Worm (Caenorhabditis elegans) whole organism, L1 larva: ENCODE measurements around the gene srd-74.

Experiments used
- C04F5.9 ChIP-seq: sonication (generic microtip); optimal IDR thresholded peaks from 2 replicates; lab custom pipeline; 2016; ENCODE audit warnings: missing genetic modification characterization, missing compliant biosample characterization
- C16A3.4 ChIP-seq: fragments of 150-350 bp; optimal IDR thresholded peaks from 2 replicates; lab custom pipeline; 2014; ENCODE audit warnings: missing biosample characterization, missing genetic modification characterization
- C34B4.2 ChIP-seq: sonication (generic microtip); optimal IDR thresholded peaks from 2 replicates; lab custom pipeline; 2017; ENCODE audit warnings: mild to moderate bottlenecking, missing genetic modification characterization, missing compliant biosample characterization
- alr-1 ChIP-seq: fragments of 200-800 bp; sonication (Bioruptor generic); optimal IDR thresholded peaks from 2 replicates; lab custom pipeline; 2018; ENCODE audit warnings: borderline replicate concordance, mild to moderate bottlenecking, missing genetic modification characterization, missing compliant biosample characterization
- ama-1 ChIP-seq: fragments of 150-350 bp; optimal IDR thresholded peaks from 2 replicates; lab custom pipeline; 2014
- ceh-82 ChIP-seq, 3 experiments: fragments of 150-350 bp in 1 of 3; sonication (generic microtip) in 2 of 3; optimal IDR thresholded peaks; 2 replicates each; lab custom pipeline; 2014 to 2017; ENCODE audit warnings: missing biosample characterization in 3 of 3, missing genetic modification characterization in 3 of 3
- dpl-1 ChIP-seq, 3 experiments: fragments of 150-350 bp in 2 of 3; sonication (generic microtip) in 1 of 3; optimal IDR thresholded peaks; 2 replicates each; lab custom pipeline; 2014 to 2017; ENCODE audit warnings: missing biosample characterization in 3 of 3, missing genetic modification characterization in 3 of 3, missing genetic modification reagents in 3 of 3
- dsc-1 ChIP-seq: sonication (generic microtip); optimal IDR thresholded peaks from 2 replicates; lab custom pipeline; 2016; ENCODE audit warnings: mild to moderate bottlenecking, missing genetic modification characterization, missing compliant biosample characterization
- efl-1 ChIP-seq, 4 experiments: fragments of 150-350 bp; optimal IDR thresholded peaks in 3 of 4; peaks in 1 of 4; 1 replicate in 1 of 4; 2 replicates in 3 of 4; lab custom pipeline; 2014; ENCODE audit warnings: missing biosample characterization in 2 of 4, missing genetic modification characterization in 2 of 4, missing genetic modification reagents in 2 of 4
- egl-13 ChIP-seq: sonication (generic microtip); optimal IDR thresholded peaks from 2 replicates; lab custom pipeline; 2016; ENCODE audit warnings: missing genotype, missing genetic modification reagents, missing genetic modification characterization, missing compliant biosample characterization
- egl-27 ChIP-seq, 2 experiments: fragments of 150-350 bp in 1 of 2; sonication (generic microtip); optimal IDR thresholded peaks; 3 replicates each; lab custom pipeline; 2017 to 2018; ENCODE audit warnings: missing biosample characterization in 2 of 2, missing genetic modification characterization in 2 of 2, missing genetic modification reagents in 2 of 2
- elt-3 ChIP-seq, 6 experiments: fragments of 150-350 bp in 1 of 6; sonication (generic microtip); optimal IDR thresholded peaks; 2 replicates each; lab custom pipeline; 2017 to 2018; ENCODE audit warnings: missing biosample characterization in 6 of 6, missing genetic modification characterization in 6 of 6, inconsistent platforms in 1 of 6
- fkh-10 ChIP-seq: sonication (generic microtip); optimal IDR thresholded peaks from 2 replicates; lab custom pipeline; 2017; ENCODE audit warnings: missing biosample characterization, missing genetic modification reagents, missing genetic modification characterization
- fkh-4 ChIP-seq: sonication (generic microtip); optimal IDR thresholded peaks from 2 replicates; lab custom pipeline; 2016; ENCODE audit warnings: missing compliant biosample characterization, missing genetic modification characterization, borderline replicate concordance
- fkh-8 ChIP-seq: sonication (generic microtip); optimal IDR thresholded peaks from 2 replicates; lab custom pipeline; 2016; ENCODE audit warnings: mild to moderate bottlenecking, missing genetic modification characterization, missing compliant biosample characterization
- isw-1 ChIP-seq: fragments of 200-800 bp; sonication (Bioruptor generic); IDR thresholded peaks from 2 replicates; pipeline ENCODE4 v1.3.6; 2022; ENCODE audit warnings: missing genetic modification characterization, missing compliant biosample characterization
- lin-14 ChIP-seq: fragments of 200-800 bp; sonication (Bioruptor generic); optimal IDR thresholded peaks from 2 replicates; lab custom pipeline; 2018; ENCODE audit warnings: mild to moderate bottlenecking, missing genetic modification characterization, moderate library complexity, missing compliant biosample characterization
- lin-35 ChIP-seq, 2 experiments: fragments of 150-350 bp; optimal IDR thresholded peaks; 2 replicates each; lab custom pipeline; 2014; ENCODE audit warnings: missing biosample characterization in 2 of 2, missing genetic modification characterization in 2 of 2, missing genetic modification reagents in 2 of 2
- lir-3 ChIP-seq: sonication (generic microtip); optimal IDR thresholded peaks from 2 replicates; lab custom pipeline; 2016; ENCODE audit warnings: mild to moderate bottlenecking, missing genetic modification characterization, moderate library complexity, missing compliant biosample characterization; ENCODE audit not compliant: poor library complexity
- lsy-2 ChIP-seq, 2 experiments: fragments of 150-350 bp; optimal IDR thresholded peaks; 2 replicates each; lab custom pipeline; 2014; ENCODE audit warnings: missing biosample characterization in 2 of 2, missing genetic modification characterization in 2 of 2
- mab-9 ChIP-seq: fragments of 200-800 bp; sonication (Bioruptor generic); IDR thresholded peaks from 2 replicates; pipeline ENCODE4 v1.3.6; 2022; ENCODE audit warnings: missing genetic modification reagents, missing genetic modification characterization, missing compliant biosample characterization
- mdl-1 ChIP-seq, 2 experiments: fragments of 150-350 bp; optimal IDR thresholded peaks; 2 replicates each; lab custom pipeline; 2014 to 2017; ENCODE audit warnings: missing biosample characterization in 2 of 2, missing genetic modification characterization in 2 of 2, inconsistent platforms in 1 of 2
- nhr-19 ChIP-seq: fragments of 200-800 bp; sonication (Bioruptor generic); conservative IDR thresholded peaks from 2 replicates; pipeline ENCODE4 v1.3.6; 2022; ENCODE audit warnings: missing genetic modification characterization, missing compliant biosample characterization
- nhr-20 ChIP-seq: sonication (generic microtip); optimal IDR thresholded peaks from 2 replicates; lab custom pipeline; 2016; ENCODE audit warnings: mild to moderate bottlenecking, missing genetic modification characterization, missing compliant biosample characterization
- nhr-47 ChIP-seq: sonication (generic microtip); optimal IDR thresholded peaks from 2 replicates; lab custom pipeline; 2016; ENCODE audit warnings: mild to moderate bottlenecking, missing genetic modification characterization, moderate library complexity, missing compliant biosample characterization
- nhr-77 ChIP-seq: fragments of 150-350 bp; optimal IDR thresholded peaks from 2 replicates; lab custom pipeline; 2014; ENCODE audit warnings: missing biosample characterization, missing genetic modification characterization
- nhr-85 ChIP-seq: sonication (generic microtip); peaks from one replicate; lab custom pipeline; 2016; ENCODE audit warnings: missing genetic modification characterization, inconsistent platforms, missing compliant biosample characterization
- nhr-90 ChIP-seq: sonication (generic microtip); optimal IDR thresholded peaks from 2 replicates; lab custom pipeline; 2016; ENCODE audit warnings: mild to moderate bottlenecking, missing genetic modification characterization, missing compliant biosample characterization; ENCODE audit not compliant: poor library complexity
- pax-3 ChIP-seq: fragments of 200-800 bp; sonication (Bioruptor generic); optimal IDR thresholded peaks from 2 replicates; lab custom pipeline; 2018; ENCODE audit warnings: mild to moderate bottlenecking, missing genetic modification characterization, moderate library complexity, missing compliant biosample characterization
- pqm-1 ChIP-seq: sonication (generic microtip); optimal IDR thresholded peaks from 3 replicates; lab custom pipeline; 2017; ENCODE audit warnings: missing biosample characterization, missing genetic modification characterization
- rnt-1 ChIP-seq: sonication (generic microtip); optimal IDR thresholded peaks from 2 replicates; lab custom pipeline; 2016; ENCODE audit warnings: mild to moderate bottlenecking, missing genetic modification characterization, moderate library complexity, missing compliant biosample characterization
- snpc-4 ChIP-seq: fragments of 150-350 bp; optimal IDR thresholded peaks from 2 replicates; lab custom pipeline; 2014; ENCODE audit warnings: missing biosample characterization, missing genetic modification characterization
- snu-23 ChIP-seq: sonication (generic microtip); optimal IDR thresholded peaks from 2 replicates; lab custom pipeline; 2016; ENCODE audit warnings: missing genetic modification characterization, missing compliant biosample characterization
- sup-37 ChIP-seq: fragments of 200-800 bp; sonication (Bioruptor generic); optimal IDR thresholded peaks from 2 replicates; lab custom pipeline; 2018; ENCODE audit warnings: mild to moderate bottlenecking, missing genetic modification characterization, missing compliant biosample characterization
- xbp-1 ChIP-seq: sonication (generic microtip); optimal IDR thresholded peaks from 2 replicates; lab custom pipeline; 2016; ENCODE audit warnings: missing genetic modification characterization, missing compliant biosample characterization
- zag-1 ChIP-seq: fragments of 150-350 bp; optimal IDR thresholded peaks from 2 replicates; lab custom pipeline; 2014; ENCODE audit warnings: missing biosample characterization, missing genetic modification characterization
- zip-4 ChIP-seq: fragments of 200-800 bp; sonication (Bioruptor generic); optimal IDR thresholded peaks from 2 replicates; lab custom pipeline; 2018; ENCODE audit warnings: mild to moderate bottlenecking, missing genetic modification characterization, moderate library complexity, missing compliant biosample characterization

srd-74 gene

ce11 chrIII:11795448-11795847 is 13.5 kb downstream of the srd-74 start, which contains the start of gene twk-39:
Gene twk-39 (plus strand): TSS chrIII:11795748.
- TF ChIP-seq fkh-10 (GFP tag; lab: Kevin White, UChicago) (no peak), elt-3 (tag; optimal IDR thresholded peaks at IDR 0.05; lab: Kevin White, UChicago) (no peak), dsc-1 (tag; lab: Kevin White, UChicago) (no peak), nhr-20 (no peak)

ce11 chrIII:11806695-11807094 is 24.8 kb downstream of the srd-74 start, which contains the start of gene C18D11.7:
Gene C18D11.7 (minus strand): TSS chrIII:11806795.
- TF ChIP-seq ceh-82 (tag; optimal IDR thresholded peaks at IDR 0.05; lab: Kevin White, UChicago), result no peak
- peak; percentile 15 for TF ChIP-seq dsc-1 (tag; lab: Kevin White, UChicago)

- TF ChIP-seq nhr-19 (GFP tag; lab: Robert Waterston, UW), result no peak
- no peak for TF ChIP-seq lir-3 (tag; lab: Kevin White, UChicago)
- TF ChIP-seq nhr-47 (tag; lab: Kevin White, UChicago), result no peak
- no peak for TF ChIP-seq nhr-90 (tag; lab: Kevin White, UChicago)
- TF ChIP-seq zip-4 (GFP tag; lab: Kevin White, UChicago), result no peak
- TF ChIP-seq pax-3 (tag; lab: Kevin White, UChicago), result no peak
- TF ChIP-seq egl-13 (tag; lab: Kevin White, UChicago), result no peak
- no peak for TF ChIP-seq nhr-77 (tag; lab: Kevin White, UChicago)
- no peak for TF ChIP-seq mab-9 (GFP tag; lab: Robert Waterston, UW)
- no peak for TF ChIP-seq lin-14 (GFP tag; lab: Kevin White, UChicago)
- TF ChIP-seq xbp-1 (tag; lab: Kevin White, UChicago), result no peak
- no peak for TF ChIP-seq ceh-82 (tag; optimal IDR thresholded peaks at IDR 0.05; lab: Kevin White, UChicago)
- no peak for TF ChIP-seq C34B4.2 (tag; lab: Kevin White, UChicago)
These were observed 25.5 kb downstream of the srd-74 start, which contains the start of gene C18D11.10 for ce11 chrIII:11807418-11807817. Gene C18D11.10 (plus strand): TSS chrIII:11807718.

- no peak for TF ChIP-seq lin-35 (GFP tag; optimal IDR thresholded peaks at IDR 0.05; lab: Kevin White, UChicago)
- TF ChIP-seq efl-1 (optimal IDR thresholded peaks at IDR 0.05; lab: Kevin White, UChicago), result no peak
- peak in 1 of 2 experiments; percentile 31 for TF ChIP-seq efl-1 (GFP tag; optimal IDR thresholded peaks at IDR 0.05 in 1 of 2; lab: Kevin White, UChicago)
- TF ChIP-seq, all 84 proteins: peak for 1
These were observed 26.9 kb downstream of the srd-74 start, which contains the start of gene C18D11.9 for ce11 chrIII:11808818-11809217. Gene C18D11.9 (plus strand): TSS chrIII:11809118.

- TF ChIP-seq fkh-4 (tag; lab: Kevin White, UChicago) (no peak), efl-1 (optimal IDR thresholded peaks at IDR 0.05; lab: Kevin White, UChicago) (no peak), efl-1 (GFP tag; optimal IDR thresholded peaks at IDR 0.05 in 1 of 2; lab: Kevin White, UChicago) (peak in 1 of 2 experiments; percentile 64), nhr-85 (peak; percentile 81)
These were observed 28.5 kb downstream of the srd-74 start, which contains the start of gene C18D11.6 for ce11 chrIII:11810447-11810846. Gene C18D11.6 (plus strand): TSS chrIII:11810556.

ce11 chrIII:11811839-11812238 is 29.9 kb downstream of the srd-74 start:
- TF ChIP-seq dpl-1 (GFP tag; optimal IDR thresholded peaks at IDR 0.05; lab: Kevin White, UChicago) (peak; percentile 26 to 43 (median 31)), lsy-2 (tag; optimal IDR thresholded peaks at IDR 0.05; lab: Kevin White, UChicago) (peak in 1 of 2 experiments; percentile 64), snpc-4 (peak; percentile 31), ama-1 (lab: Kevin White, UChicago) (no peak), ceh-82 (tag; optimal IDR thresholded peaks at IDR 0.05; lab: Kevin White, UChicago) (no peak), mdl-1 (tag; optimal IDR thresholded peaks at IDR 0.05; lab: Kevin White, UChicago) (peak in 1 of 2 experiments; percentile 24), lir-3 (tag; lab: Kevin White, UChicago) (no peak), sup-37 (GFP tag; lab: Kevin White, UChicago) (no peak), efl-1 (optimal IDR thresholded peaks at IDR 0.05; lab: Kevin White, UChicago) (peak; percentile 16 to 22), efl-1 (GFP tag; optimal IDR thresholded peaks at IDR 0.05 in 1 of 2; lab: Kevin White, UChicago) (no peak), nhr-77 (tag; lab: Kevin White, UChicago) (no peak), egl-27 (tag; optimal IDR thresholded peaks at IDR 0.05; lab: Kevin White, UChicago) (no peak), C34B4.2 (tag; lab: Kevin White, UChicago) (no peak), lin-14 (GFP tag; lab: Kevin White, UChicago) (peak; percentile 80), C04F5.9 (tag; lab: Kevin White, UChicago) (no peak), isw-1 (GFP tag; lab: Robert Waterston, UW) (no peak), alr-1 (tag; lab: Kevin White, UChicago) (no peak), zag-1 (tag; lab: Kevin White, UChicago) (no peak), pqm-1 (tag; lab: Kevin White, UChicago) (no peak), fkh-8 (tag; lab: Kevin White, UChicago) (no peak), snu-23 (peak; percentile 61), elt-3 (tag; optimal IDR thresholded peaks at IDR 0.05; lab: Kevin White, UChicago) (peak in 1 of 6 experiments; percentile 62), lin-35 (GFP tag; optimal IDR thresholded peaks at IDR 0.05; lab: Kevin White, UChicago) (peak; percentile 18 to 48), fkh-4 (tag; lab: Kevin White, UChicago) (no peak), egl-13 (tag; lab: Kevin White, UChicago) (no peak), rnt-1 (tag; lab: Kevin White, UChicago) (no peak), C16A3.4 (tag; lab: Kevin White, UChicago) (peak; percentile 15)
